Fruit fly (Drosophila melanogaster) whole organism, pupa: Measurements from ENCODE around the gene Glut3.

ENCODE experiments used
- CG14655 ChIP-seq: fragments of 200-800 bp; sonication (Bioruptor generic); optimal IDR thresholded peaks from 3 replicates; lab custom pipeline; 2017; ENCODE audit warnings: mild to moderate bottlenecking, missing biosample characterization, missing genetic modification reagents, missing genetic modification characterization
- CG17806 ChIP-seq: fragments of 200-800 bp; sonication (Bioruptor generic); optimal IDR thresholded peaks from 2 replicates; lab custom pipeline; 2018; ENCODE audit warnings: missing biosample characterization, mild to moderate bottlenecking, missing genetic modification characterization, moderate library complexity
- EcR ChIP-seq: fragments of 200-800 bp; sonication (Bioruptor generic); optimal IDR thresholded peaks from 3 replicates; lab custom pipeline; 2019; ENCODE audit warnings: missing biosample characterization, missing genetic modification characterization, mild to moderate bottlenecking, moderate library complexity, missing genetic modification reagents
- Ets98B ChIP-seq: fragments of 200-800 bp; sonication (Bioruptor generic); IDR thresholded peaks from 2 replicates; pipeline ENCODE4 v1.3.6; 2022; ENCODE audit warnings: missing biosample characterization, missing genetic modification characterization

- no peak for TF ChIP-seq Ets98B (GFP tag; lab: Robert Waterston, UW)
- TF ChIP-seq CG17806, result no peak
- TF ChIP-seq CG14655 (GFP tag; lab: Kevin White, UChicago), result no peak
- TF ChIP-seq EcR, result no peak
These were observed 25.1 kb downstream of the Glut3 start for dm6 chr3R:16813116-16813752.
